Worm (Caenorhabditis elegans): ENCODE measurements around the gene R04F11.3.

The R04F11.3 gene

DNA sequence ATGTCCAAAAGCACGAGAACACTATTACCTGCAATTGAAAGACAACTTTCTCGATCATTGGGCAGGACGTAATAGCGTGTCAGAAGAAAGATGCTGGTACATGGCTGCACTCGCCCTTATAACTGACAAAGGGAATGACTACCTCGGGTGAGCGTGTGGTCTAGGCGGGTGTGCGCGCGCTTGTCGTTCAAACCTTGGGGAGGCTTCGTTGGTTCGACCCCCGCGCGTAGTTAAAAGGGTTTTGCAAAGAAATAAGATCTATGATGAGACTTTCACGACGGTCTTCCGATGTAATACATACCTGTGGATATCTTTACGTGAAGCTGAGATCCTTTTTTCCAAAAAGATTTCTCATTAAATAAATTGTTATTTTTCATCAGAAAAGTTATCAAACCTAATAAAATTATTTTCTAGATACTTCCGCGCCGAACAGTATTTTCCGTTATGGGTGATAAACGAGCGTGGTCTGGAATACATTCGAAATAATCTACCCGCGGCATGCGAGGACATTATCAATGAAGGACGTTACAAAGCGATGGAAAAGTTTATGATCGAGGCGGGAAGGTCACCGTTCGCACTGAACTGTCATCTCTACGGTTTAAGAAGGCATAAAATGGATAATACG lies 13.4 kb downstream of the R04F11.3 start (continued):
- no peak for TF ChIP-seq mef-2 (tag; optimal IDR thresholded peaks at IDR 0.05)
- no peak for TF ChIP-seq nhr-84 (tag; optimal IDR thresholded peaks at IDR 0.05)

ce11 chrV:12301985-12302591 lies 14.9 kb downstream of the R04F11.3 start, which contains the start of the genes frm-7 and F55C5.17:
Gene frm-7, plus strand, starts transcription at chrV:12302484.
Gene F55C5.17, plus strand, starts transcription at chrV:12302541.
- TF ChIP-seq nhr-90 (tag; optimal IDR thresholded peaks at IDR 0.05; ENCODE audit: poor library complexity): peak; percentile 40
- peak; percentile 43 for TF ChIP-seq nhr-71 (tag; optimal IDR thresholded peaks at IDR 0.05)
- peak; percentile 72 for TF ChIP-seq elt-2 (tag; optimal IDR thresholded peaks at IDR 0.05)
- TF ChIP-seq blmp-1 (tag; optimal IDR thresholded peaks at IDR 0.05): no peak
- TF ChIP-seq elt-3 (tag; optimal IDR thresholded peaks at IDR 0.05): peak in 1 of 6 experiments; percentile 10
- TF ChIP-seq jun-1 (tag; optimal IDR thresholded peaks at IDR 0.05): no peak
- TF ChIP-seq efl-1 (optimal IDR thresholded peaks at IDR 0.05): no peak
- TF ChIP-seq efl-1 (GFP tag; optimal IDR thresholded peaks at IDR 0.05 in 1 of 2): peak in 1 of 2 experiments; percentile 90
- TF ChIP-seq lin-35 (GFP tag; optimal IDR thresholded peaks at IDR 0.05): peak in 1 of 2 experiments; percentile 25
- peak; percentile 25 for TF ChIP-seq lin-14 (GFP tag; optimal IDR thresholded peaks at IDR 0.05)

DNA sequence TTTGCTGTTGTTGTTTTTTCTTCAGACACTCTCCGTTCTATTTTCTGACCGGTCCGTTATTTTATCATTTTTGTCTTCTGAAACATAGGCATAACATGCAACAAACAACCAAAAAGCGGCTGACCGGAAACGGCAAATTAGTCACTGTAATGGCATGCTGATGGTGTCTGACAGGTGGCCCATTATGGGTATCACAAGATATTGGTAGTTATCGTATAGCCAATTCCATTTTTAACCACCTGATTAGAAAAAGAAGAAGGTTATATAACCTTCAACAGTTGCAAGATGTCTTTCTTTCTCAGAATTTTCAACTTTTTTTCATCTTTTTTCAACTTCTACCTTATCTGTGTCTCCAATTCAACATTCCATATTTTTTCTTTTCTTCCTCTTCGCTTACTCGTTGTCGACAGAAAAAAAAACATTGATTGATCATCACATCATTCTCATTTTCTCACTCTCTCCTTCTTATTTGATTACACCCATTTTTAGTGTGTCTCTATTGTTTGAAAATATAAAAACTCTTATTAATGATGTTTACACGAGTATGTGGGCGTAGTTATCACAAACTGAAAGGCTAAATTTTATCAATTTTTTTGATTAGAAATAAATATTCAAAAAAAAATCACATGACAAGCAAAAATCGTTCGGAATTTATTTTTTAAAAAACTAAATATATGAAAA lies 16.1 kb downstream of the R04F11.3 start:
- no peak for TF ChIP-seq dsc-1 (tag; optimal IDR thresholded peaks at IDR 0.05)
- TF ChIP-seq mef-2 (tag; optimal IDR thresholded peaks at IDR 0.05): no peak
- no peak for TF ChIP-seq ama-1 (optimal IDR thresholded peaks at IDR 0.05)
- TF ChIP-seq nhr-85 (tag): peak; percentile 95
- TF ChIP-seq elt-2 (tag; optimal IDR thresholded peaks at IDR 0.05): peak; percentile 62
- peak in 1 of 2 experiments; percentile 60 for TF ChIP-seq lin-35 (GFP tag; optimal IDR thresholded peaks at IDR 0.05)
- peak; percentile 67 for TF ChIP-seq lin-14 (GFP tag; optimal IDR thresholded peaks at IDR 0.05)
- TF ChIP-seq zip-4 (GFP tag; optimal IDR thresholded peaks at IDR 0.05): no peak
- peak; percentile 60 for TF ChIP-seq snu-23 (GFP tag; optimal IDR thresholded peaks at IDR 0.05)
- TF ChIP-seq egl-27 (tag; optimal IDR thresholded peaks at IDR 0.05): no peak
- TF ChIP-seq nhr-90 (tag; optimal IDR thresholded peaks at IDR 0.05; ENCODE audit: poor library complexity): peak; percentile 57
- peak in 1 of 3 experiments; percentile 31 for TF ChIP-seq dpl-1 (GFP tag; optimal IDR thresholded peaks at IDR 0.05)
- no peak for TF ChIP-seq sup-37 (GFP tag; optimal IDR thresholded peaks at IDR 0.05)
- TF ChIP-seq lsy-2 (tag; optimal IDR thresholded peaks at IDR 0.05): peak; percentile 24 to 53
- peak; percentile 43 for TF ChIP-seq mep-1 (tag; optimal IDR thresholded peaks at IDR 0.05)
- TF ChIP-seq jun-1 (tag; optimal IDR thresholded peaks at IDR 0.05): no peak
- TF ChIP-seq irx-1 (tag; optimal IDR thresholded peaks at IDR 0.05): peak; percentile 77
- TF ChIP-seq C04F5.9 (tag; optimal IDR thresholded peaks at IDR 0.05): no peak
- peak; percentile 11 for TF ChIP-seq pax-3 (tag; optimal IDR thresholded peaks at IDR 0.05)
- no peak for TF ChIP-seq ceh-8 (GFP tag; optimal IDR thresholded peaks at IDR 0.05)
- TF ChIP-seq lin-13 (GFP tag; optimal IDR thresholded peaks at IDR 0.05): no peak
- no peak for TF ChIP-seq efl-3 (GFP tag; optimal IDR thresholded peaks at IDR 0.05)
- no peak for TF ChIP-seq ceh-90 (tag; optimal IDR thresholded peaks at IDR 0.05)
- no peak for TF ChIP-seq snpc-4 (tag; optimal IDR thresholded peaks at IDR 0.05)
- TF ChIP-seq sox-4 (tag; optimal IDR thresholded peaks at IDR 0.05): no peak
- TF ChIP-seq ceh-63 (GFP tag; optimal IDR thresholded peaks at IDR 0.05): no peak
- no peak for TF ChIP-seq swsn-7 (tag; optimal IDR thresholded peaks at IDR 0.05)
- no peak for TF ChIP-seq ztf-4 (tag; optimal IDR thresholded peaks at IDR 0.05)
- no peak for TF ChIP-seq nhr-237 (tag; optimal IDR thresholded peaks at IDR 0.05)
- peak; percentile 34 for TF ChIP-seq lir-3 (tag; optimal IDR thresholded peaks at IDR 0.05; ENCODE audit: poor library complexity)
- TF ChIP-seq aha-1 (tag; optimal IDR thresholded peaks at IDR 0.05): no peak
- TF ChIP-seq mdl-1 (tag; optimal IDR thresholded peaks at IDR 0.05): peak in 1 of 2 experiments; percentile 36
- peak; percentile 50 for TF ChIP-seq tbx-2 (tag; optimal IDR thresholded peaks at IDR 0.05)
- TF ChIP-seq nhr-19 (GFP tag; conservative IDR thresholded peaks at IDR 0.05): peak; percentile 22; the same call in 1 of the 2 replicates
- TF ChIP-seq nhr-76 (tag; optimal IDR thresholded peaks at IDR 0.05): no peak
- TF ChIP-seq efl-1 (optimal IDR thresholded peaks at IDR 0.05): no peak
- TF ChIP-seq efl-1 (GFP tag; optimal IDR thresholded peaks at IDR 0.05 in 1 of 2): peak in 1 of 2 experiments; percentile 89
- peak; percentile 52 for TF ChIP-seq nhr-20 (tag; optimal IDR thresholded peaks at IDR 0.05)
- peak; percentile 61 for TF ChIP-seq nhr-71 (tag; optimal IDR thresholded peaks at IDR 0.05)
- TF ChIP-seq zag-1 (tag; optimal IDR thresholded peaks at IDR 0.05): no peak
- no peak for TF ChIP-seq lin-39 (tag; optimal IDR thresholded peaks at IDR 0.05)
